Worm (Caenorhabditis elegans) whole organism, dauer: ENCODE measurements around the gene C07E3.8.

Source experiments
- unc-62 ChIP-seq: sonication (generic microtip); optimal IDR thresholded peaks from 2 replicates; lab custom pipeline; 2017; ENCODE audit warnings: missing biosample characterization, missing genetic modification reagents, missing genetic modification characterization

Gene C07E3.8

ce11 chrII:10360487-10360886 lies 8.4 kb downstream of the C07E3.8 start, which contains the start of gene C07E3.4:
TSS of gene C07E3.4 (plus strand) at chrII:10360787.
- TF ChIP-seq unc-62 (GFP tag; lab: Kevin White, UChicago), result no peak

ce11 chrII:10367202-10367601 lies 15.1 kb downstream of the C07E3.8 start, which contains the start of gene ceh-57:
TSS of gene ceh-57 (minus strand) at chrII:10367296.
- TF ChIP-seq unc-62 (GFP tag; lab: Kevin White, UChicago), result no peak

ce11 chrII:10369547-10370028 lies 17.5 kb downstream of the C07E3.8 start, which contains the start of gene ceh-58:
TSS of gene ceh-58 (minus strand) at chrII:10369597.
- TF ChIP-seq unc-62 (GFP tag; lab: Kevin White, UChicago), result no peak

- no peak for TF ChIP-seq unc-62 (GFP tag; lab: Kevin White, UChicago)
Observed at ce11 chrII:10370826-10371225, 18.8 kb downstream of the C07E3.8 start.

- no peak for TF ChIP-seq unc-62 (GFP tag; lab: Kevin White, UChicago)
Observed at ce11 chrII:10373016-10373415, 21.0 kb downstream of the C07E3.8 start.

- TF ChIP-seq unc-62 (GFP tag; lab: Kevin White, UChicago), result no peak
Observed at ce11 chrII:10373536-10374169, 21.6 kb downstream of the C07E3.8 start.

- TF ChIP-seq unc-62 (GFP tag; lab: Kevin White, UChicago), result no peak
Observed at ce11 chrII:10374776-10375175, 22.7 kb downstream of the C07E3.8 start.

ce11 chrII:10377901-10378300 lies 25.8 kb downstream of the C07E3.8 start:
- TF ChIP-seq unc-62 (GFP tag; lab: Kevin White, UChicago), result no peak

ce11 chrII:10379546-10379945 lies 27.5 kb downstream of the C07E3.8 start:
- TF ChIP-seq unc-62 (GFP tag; lab: Kevin White, UChicago), result no peak

- TF ChIP-seq unc-62 (GFP tag; lab: Kevin White, UChicago), result no peak
Observed at ce11 chrII:10382247-10382646, 30.2 kb downstream of the C07E3.8 start.

ce11 chrII:10384680-10385383 lies 32.8 kb downstream of the C07E3.8 start, which contains the start of gene ztf-27:
TSS of gene ztf-27 (plus strand) at chrII:10385333.
- no peak for TF ChIP-seq unc-62 (GFP tag; lab: Kevin White, UChicago)

ce11 chrII:10388041-10388706 lies 36.1 kb downstream of the C07E3.8 start:
- TF ChIP-seq unc-62 (GFP tag; lab: Kevin White, UChicago), result no peak

- TF ChIP-seq unc-62 (GFP tag; lab: Kevin White, UChicago), result no peak
Observed at ce11 chrII:10389038-10389437, 37.0 kb downstream of the C07E3.8 start.

- no peak for TF ChIP-seq unc-62 (GFP tag; lab: Kevin White, UChicago)
Observed at ce11 chrII:10389776-10390175, 37.7 kb downstream of the C07E3.8 start.

ce11 chrII:10390250-10390821 lies 38.3 kb downstream of the C07E3.8 start:
- TF ChIP-seq unc-62 (GFP tag; lab: Kevin White, UChicago), result no peak

- no peak for TF ChIP-seq unc-62 (GFP tag; lab: Kevin White, UChicago)
Observed at ce11 chrII:10390854-10391253, 38.8 kb downstream of the C07E3.8 start, which contains the start of the genes T09F3.2 and T09F3.7. TSS of gene T09F3.2 (plus strand) at chrII:10391154. TSS of gene T09F3.7 (plus strand) at chrII:10391168.
